Fruit fly (Drosophila melanogaster) whole organism, embryonic: ENCODE results near the gene VhaM9.7-c.
A peak's percentile ranks its signal among the peaks of the same experiment; 100 is the strongest.

Source experiments
- Ada2b ChIP-seq: fragments of 200-800 bp; sonication (Bioruptor generic); IDR thresholded peaks from 2 replicates; pipeline ENCODE4 v1.3.6; 2022; ENCODE audit warnings: missing biosample characterization, missing genetic modification characterization
- CG10274 ChIP-seq: fragments of 200-800 bp; sonication (Bioruptor generic); optimal IDR thresholded peaks from 3 replicates; lab custom pipeline; 2017; ENCODE audit warnings: missing biosample characterization, mild to moderate bottlenecking, missing genetic modification characterization
- CG10543 ChIP-seq: fragments of 200-800 bp; sonication (Bioruptor generic); optimal IDR thresholded peaks from 3 replicates; lab custom pipeline; 2017; ENCODE audit warnings: missing biosample characterization, mild to moderate bottlenecking, missing genetic modification characterization, moderate library complexity
- CG11504 ChIP-seq: fragments of 200-800 bp; sonication (Bioruptor generic); optimal IDR thresholded peaks from 3 replicates; lab custom pipeline; 2019; ENCODE audit warnings: missing biosample characterization, mild to moderate bottlenecking, missing genetic modification characterization, moderate library complexity
- CG11695 ChIP-seq: fragments of 200-800 bp; sonication (Bioruptor generic); IDR thresholded peaks from 3 replicates; pipeline ENCODE4 v1.3.6; 2022; ENCODE audit warnings: missing biosample characterization, missing genetic modification characterization
- CG12155 ChIP-seq: fragments of 200-800 bp; sonication (Bioruptor generic); optimal IDR thresholded peaks from 3 replicates; lab custom pipeline; 2016; ENCODE audit warnings: missing biosample characterization, missing genetic modification characterization
- CG12391 ChIP-seq: fragments of 200-800 bp; sonication (Bioruptor generic); optimal IDR thresholded peaks from 3 replicates; lab custom pipeline; 2018; ENCODE audit warnings: missing biosample characterization, mild to moderate bottlenecking, missing genetic modification characterization, moderate library complexity
- CG14050 ChIP-seq: fragments of 200-800 bp; sonication (Bioruptor generic); IDR thresholded peaks from 3 replicates; pipeline ENCODE4 v1.3.6; 2022; ENCODE audit warnings: missing biosample characterization, missing genetic modification characterization
- CG14667 ChIP-seq: fragments of 200-800 bp; sonication (Bioruptor generic); IDR thresholded peaks from 2 replicates; pipeline ENCODE4 v1.3.6; 2022; ENCODE audit warnings: missing biosample characterization, missing genetic modification characterization
- CG15479 ChIP-seq: fragments of 200-800 bp; sonication (Bioruptor generic); optimal IDR thresholded peaks from 3 replicates; lab custom pipeline; 2019; ENCODE audit warnings: missing biosample characterization, mild to moderate bottlenecking, missing genetic modification characterization, moderate library complexity
- CG16779 ChIP-seq: fragments of 200-800 bp; sonication (Bioruptor generic); IDR thresholded peaks from 2 replicates; pipeline ENCODE4 v1.3.6; 2022; ENCODE audit warnings: missing biosample characterization, missing genetic modification characterization
- CG17359 ChIP-seq: fragments of 200-800 bp; sonication (Bioruptor generic); optimal IDR thresholded peaks from 3 replicates; lab custom pipeline; 2018; ENCODE audit warnings: missing biosample characterization, mild to moderate bottlenecking, missing genetic modification characterization, moderate library complexity
- CG17612 ChIP-seq: fragments of 200-800 bp; sonication (Bioruptor generic); IDR thresholded peaks from 2 replicates; pipeline ENCODE4 v1.3.6; 2022; ENCODE audit warnings: missing biosample characterization, missing genetic modification characterization
- CG17829 ChIP-seq: fragments of 200-800 bp; optimal IDR thresholded peaks from 2 replicates; lab custom pipeline; 2019; ENCODE audit warnings: missing biosample characterization, mild to moderate bottlenecking, missing genetic modification characterization, moderate library complexity
- CG32767 ChIP-seq: fragments of 200-800 bp; sonication (Bioruptor generic); IDR thresholded peaks from 2 replicates; pipeline ENCODE4 v1.3.6; 2022; ENCODE audit warnings: missing biosample characterization, missing genetic modification characterization
- CG34422 ChIP-seq: fragments of 200-800 bp; sonication (Bioruptor generic); IDR thresholded peaks from 3 replicates; pipeline ENCODE4 v1.3.6; 2022; ENCODE audit warnings: missing biosample characterization, missing genetic modification characterization
- CG3838 ChIP-seq: fragments of 200-800 bp; sonication (Bioruptor generic); optimal IDR thresholded peaks from 3 replicates; lab custom pipeline; 2016; ENCODE audit warnings: missing biosample characterization, missing genetic modification characterization
- CG3847 ChIP-seq: fragments of 200-800 bp; sonication (Bioruptor generic); IDR thresholded peaks from 2 replicates; pipeline ENCODE4 v1.3.6; 2022; ENCODE audit warnings: missing biosample characterization, missing genetic modification characterization
- CG43689 ChIP-seq: fragments of 200-800 bp; sonication (Bioruptor generic); IDR thresholded peaks from 2 replicates; pipeline ENCODE4 v1.3.6; 2022; ENCODE audit warnings: missing biosample characterization, missing genetic modification characterization
- CG4820 ChIP-seq: fragments of 200-800 bp; sonication (Bioruptor generic); optimal IDR thresholded peaks from 3 replicates; lab custom pipeline; 2016; ENCODE audit warnings: missing biosample characterization, missing genetic modification characterization
- CG7839 ChIP-seq: fragments of 200-800 bp; sonication (Bioruptor generic); optimal IDR thresholded peaks from 3 replicates; lab custom pipeline; 2018; ENCODE audit warnings: missing biosample characterization, mild to moderate bottlenecking, missing genetic modification characterization, moderate library complexity
- CG7963 ChIP-seq: fragments of 200-800 bp; sonication (Bioruptor generic); IDR thresholded peaks from 3 replicates; pipeline ENCODE4 v1.3.6; 2022; ENCODE audit warnings: missing biosample characterization, missing genetic modification characterization; ENCODE audit not compliant: partially characterized antibody
- CG8944 ChIP-seq: fragments of 200-800 bp; sonication (Bioruptor generic); optimal IDR thresholded peaks from 3 replicates; lab custom pipeline; 2016; ENCODE audit warnings: missing biosample characterization, missing genetic modification characterization
- CG9817 ChIP-seq: fragments of 200-800 bp; sonication (Bioruptor generic); optimal IDR thresholded peaks from 2 replicates; lab custom pipeline; 2018; ENCODE audit warnings: missing biosample characterization, mild to moderate bottlenecking, missing genetic modification characterization, moderate library complexity
- Dad ChIP-seq: fragments of 200-800 bp; sonication (Bioruptor generic); optimal IDR thresholded peaks from 3 replicates; lab custom pipeline; 2016; ENCODE audit warnings: missing biosample characterization, missing genetic modification characterization
- Deaf1 ChIP-seq: fragments of 200-800 bp; optimal IDR thresholded peaks from 3 replicates; lab custom pipeline; 2019; ENCODE audit warnings: missing biosample characterization, mild to moderate bottlenecking, missing genetic modification characterization, moderate library complexity
- Dll ChIP-seq: fragments of 200-800 bp; sonication (Bioruptor generic); IDR thresholded peaks from 4 replicates; pipeline ENCODE4 v1.3.6; 2022; ENCODE audit warnings: missing biosample characterization, missing genetic modification characterization; ENCODE audit not compliant: partially characterized antibody
- Doc2 ChIP-seq: fragments of 200-800 bp; sonication (Bioruptor generic); IDR thresholded peaks from 2 replicates; pipeline ENCODE4 v1.3.6; 2022; ENCODE audit warnings: missing biosample characterization, missing genetic modification characterization
- Drgx ChIP-seq: fragments of 200-800 bp; sonication (Bioruptor generic); IDR thresholded peaks from 2 replicates; pipeline ENCODE4 v1.3.6; 2022; ENCODE audit warnings: missing biosample characterization, missing genetic modification characterization
- ERR ChIP-seq: fragments of 200-800 bp; sonication (Bioruptor generic); optimal IDR thresholded peaks from 2 replicates; lab custom pipeline; 2016; ENCODE audit warnings: missing biosample characterization, missing genetic modification characterization
- HLH4C ChIP-seq: fragments of 200-800 bp; sonication (Bioruptor generic); IDR thresholded peaks from 3 replicates; pipeline ENCODE4 v1.3.6; 2022; ENCODE audit warnings: missing biosample characterization, missing genetic modification characterization; ENCODE audit not compliant: partially characterized antibody
- HLH54F ChIP-seq: fragments of 200-800 bp; sonication (Bioruptor generic); optimal IDR thresholded peaks from 3 replicates; lab custom pipeline; 2016; ENCODE audit warnings: missing biosample characterization, missing genetic modification characterization
- Lhr ChIP-seq: fragments of 200-800 bp; sonication (Bioruptor generic); optimal IDR thresholded peaks from 3 replicates; lab custom pipeline; 2017; ENCODE audit warnings: mild to moderate bottlenecking, missing biosample characterization, missing genetic modification reagents, missing genetic modification characterization
- Lim3 ChIP-seq: fragments of 200-800 bp; sonication (Bioruptor generic); IDR thresholded peaks from 2 replicates; pipeline ENCODE4 v1.3.6; 2022; ENCODE audit warnings: missing biosample characterization, missing genetic modification characterization
- Mrtf ChIP-seq: fragments of 200-800 bp; sonication (Bioruptor generic); IDR thresholded peaks from 3 replicates; pipeline ENCODE4 v1.3.6; 2022; ENCODE audit warnings: missing biosample characterization, missing genetic modification characterization
- Side ChIP-seq: fragments of 200-800 bp; sonication (Bioruptor generic); optimal IDR thresholded peaks from 2 replicates; lab custom pipeline; 2016; ENCODE audit warnings: missing biosample characterization, missing genetic modification characterization
- Sry-β ChIP-seq: fragments of 200-800 bp; sonication (Bioruptor generic); optimal IDR thresholded peaks from 2 replicates; lab custom pipeline; 2018; ENCODE audit warnings: missing biosample characterization, mild to moderate bottlenecking, missing genetic modification characterization, moderate library complexity
- al ChIP-seq: fragments of 200-800 bp; sonication (Bioruptor generic); IDR thresholded peaks from 2 replicates; pipeline ENCODE4 v1.3.6; 2022; ENCODE audit warnings: missing biosample characterization, missing genetic modification characterization
- ara ChIP-seq: fragments of 200-800 bp; sonication (Bioruptor generic); IDR thresholded peaks from 2 replicates; pipeline ENCODE4 v1.3.6; 2022; ENCODE audit warnings: missing biosample characterization, missing genetic modification characterization
- ase ChIP-seq: fragments of 200-800 bp; sonication (Bioruptor generic); IDR thresholded peaks from 3 replicates; pipeline ENCODE4 v1.3.6; 2022; ENCODE audit warnings: missing biosample characterization, missing genetic modification characterization
- bab2 ChIP-seq: fragments of 200-800 bp; sonication (Bioruptor generic); optimal IDR thresholded peaks from 2 replicates; lab custom pipeline; 2016; ENCODE audit warnings: missing biosample characterization, missing genetic modification characterization
- ems ChIP-seq: fragments of 200-800 bp; sonication (Bioruptor generic); optimal IDR thresholded peaks from 3 replicates; lab custom pipeline; 2016; ENCODE audit warnings: missing biosample characterization, missing genetic modification characterization
- fru ChIP-seq: fragments of >200 bp; optimal IDR thresholded peaks from 2 replicates; lab custom pipeline; 2017
- gcm ChIP-seq: fragments of 200-800 bp; sonication (Bioruptor generic); optimal IDR thresholded peaks from 2 replicates; lab custom pipeline; 2019; ENCODE audit warnings: missing biosample characterization, mild to moderate bottlenecking, missing genetic modification characterization, moderate library complexity
- ham ChIP-seq: fragments of 200-800 bp; sonication (Bioruptor generic); IDR thresholded peaks from 2 replicates; pipeline ENCODE4 v1.3.6; 2022; ENCODE audit warnings: missing biosample characterization, missing genetic modification characterization
- lbe ChIP-seq: fragments of 200-800 bp; sonication (Bioruptor generic); optimal IDR thresholded peaks from 2 replicates; lab custom pipeline; 2016; ENCODE audit warnings: missing biosample characterization, mild to moderate bottlenecking, missing genetic modification characterization
- onecut ChIP-seq: fragments of 200-800 bp; sonication (Bioruptor generic); IDR thresholded peaks from 2 replicates; pipeline ENCODE4 v1.3.6; 2022; ENCODE audit warnings: missing biosample characterization, missing genetic modification characterization
- phol ChIP-seq: fragments of 200-800 bp; sonication (Bioruptor generic); optimal IDR thresholded peaks from 3 replicates; lab custom pipeline; 2018; ENCODE audit warnings: missing biosample characterization, mild to moderate bottlenecking, missing genetic modification characterization, moderate library complexity
- ro ChIP-seq: fragments of 200-800 bp; sonication (Bioruptor generic); IDR thresholded peaks from 2 replicates; pipeline ENCODE4 v1.3.6; 2022; ENCODE audit warnings: missing biosample characterization, missing genetic modification characterization
- stc ChIP-seq: fragments of 200-800 bp; sonication (Bioruptor generic); IDR thresholded peaks from 2 replicates; pipeline ENCODE4 v1.3.6; 2022; ENCODE audit warnings: missing biosample characterization, missing genetic modification characterization
- sug ChIP-seq: fragments of 200-800 bp; optimal IDR thresholded peaks from 2 replicates; lab custom pipeline; 2019; ENCODE audit warnings: missing biosample characterization, mild to moderate bottlenecking, missing genetic modification characterization, moderate library complexity
- tll ChIP-seq, 2 experiments: fragments of 200-800 bp in 1 of 2; fragments of >200 bp in 1 of 2; sonication (Bioruptor generic) in 1 of 2; optimal IDR thresholded peaks; 2 replicates each; lab custom pipeline; 2017 to 2019; ENCODE audit warnings: missing biosample characterization in 2 of 2, missing genetic modification characterization in 2 of 2, mild to moderate bottlenecking in 1 of 2, moderate library complexity in 1 of 2
- yki ChIP-seq: fragments of >200 bp; optimal IDR thresholded peaks from 3 replicates; lab custom pipeline; 2018

VhaM9.7-c gene

DNA sequence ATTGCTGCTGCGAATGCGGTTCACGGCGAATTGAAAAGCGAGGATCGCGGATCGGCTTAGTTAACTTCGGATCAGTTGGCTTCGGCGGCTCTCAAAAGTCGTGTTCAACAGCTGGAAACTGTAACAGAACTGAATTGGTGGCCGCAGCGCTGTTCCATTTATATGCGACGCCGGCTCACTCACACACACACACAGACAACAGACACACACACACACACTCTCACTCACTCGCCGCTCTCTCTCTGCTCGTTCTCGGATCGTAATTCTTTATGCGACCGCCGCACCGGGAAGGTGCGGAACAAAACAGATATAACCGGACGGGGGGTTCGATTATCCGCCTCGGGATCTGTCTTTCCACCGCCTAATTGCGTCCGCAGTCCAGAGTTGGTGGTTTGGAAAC is 40.5 kb upstream of the VhaM9.7-c start, which contains the start of gene CG46460 (continued):
- TF ChIP-seq CG11695 (GFP tag; lab: Robert Waterston, UW) (peak; percentile 92), CG32767 (GFP tag; lab: Robert Waterston, UW) (no peak), lbe (no peak), CG34422 (0 out of 3 replicates have a peak, but pooled peaks have one; percentile 36), Doc2 (GFP tag; lab: Robert Waterston, UW) (no peak), Dad (GFP tag; lab: Kevin White, UChicago) (no peak), CG43689 (GFP tag; lab: Robert Waterston, UW) (no peak), yki (peak; percentile 16), CG10274 (GFP tag; lab: Kevin White, UChicago) (no peak), CG14667 (GFP tag; lab: Robert Waterston, UW) (no peak), CG14050 (GFP tag; lab: Robert Waterston, UW) (no peak), tll (GFP tag; optimal IDR thresholded peaks at IDR 0.05; lab: Kevin White, UChicago) (no peak), Lhr (GFP tag; lab: Kevin White, UChicago) (no peak), CG3847 (no peak), phol (tag; lab: Kevin White, UChicago) (no peak), CG17829 (no peak), Drgx (GFP tag; lab: Robert Waterston, UW) (no peak), Ada2b (no peak), HLH54F (GFP tag; lab: Kevin White, UChicago) (no peak), al (no peak), CG11504 (no peak), CG3838 (GFP tag; lab: Kevin White, UChicago) (no peak), CG17612 (no peak), stc (no peak), bab2 (no peak), ara (GFP tag; lab: Robert Waterston, UW) (no peak), Sry-β (GFP tag; lab: Kevin White, UChicago) (no peak), Lim3 (GFP tag; lab: Robert Waterston, UW) (no peak), CG12391 (tag; lab: Kevin White, UChicago) (no peak), onecut (GFP tag; lab: Robert Waterston, UW) (no peak), ase (GFP tag; lab: Robert Waterston, UW) (no peak), CG8944 (GFP tag; lab: Kevin White, UChicago) (no peak), CG7839 (no peak), sug (tag; lab: Kevin White, UChicago) (no peak), CG10543 (peak; percentile 27), CG16779 (GFP tag; lab: Robert Waterston, UW) (no peak), CG7963 (GFP tag; lab: Robert Waterston, UW) (no peak), ham (GFP tag; lab: Robert Waterston, UW) (no peak), Deaf1 (tag; lab: Kevin White, UChicago) (peak; percentile 68), CG4820 (no peak), CG12155 (GFP tag; lab: Kevin White, UChicago) (no peak), gcm (GFP tag; lab: Kevin White, UChicago) (no peak), CG9817 (no peak), Dll (0 out of 4 replicates have a peak, but pooled peaks have one; percentile 22), CG15479 (GFP tag; lab: Kevin White, UChicago) (no peak), Mrtf (GFP tag; lab: Robert Waterston, UW) (no peak), CG17359 (tag; lab: Kevin White, UChicago) (no peak), ems (GFP tag; lab: Kevin White, UChicago) (no peak), Side (no peak), ERR (GFP tag; lab: Kevin White, UChicago) (no peak), fru (no peak), ro (no peak), HLH4C (GFP tag; lab: Robert Waterston, UW) (no peak)
